Fruit fly (Drosophila melanogaster): ENCODE results near the gene Sgf11.
A peak's percentile ranks its signal among the peaks of the same experiment; 100 is the strongest.

Sgf11 gene

DNA sequence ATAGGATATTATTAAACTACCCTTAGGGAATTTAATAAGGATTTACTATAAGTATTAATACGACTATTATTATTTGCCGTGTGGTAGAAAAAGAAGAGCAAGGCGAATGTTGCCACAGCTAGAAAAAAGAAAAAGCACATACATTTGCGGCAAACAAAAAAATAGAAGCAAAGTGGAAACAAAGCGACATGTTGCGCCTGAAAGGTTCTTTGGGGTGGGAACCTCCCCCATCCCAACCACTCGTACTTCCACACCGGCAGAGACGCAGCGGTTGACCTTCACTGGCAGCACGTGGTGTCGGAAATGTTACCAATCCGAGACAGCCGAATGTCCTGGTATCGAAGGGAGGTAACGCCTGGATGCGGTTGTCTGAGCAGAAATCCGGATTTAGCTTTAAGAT lies 44.3 kb downstream of the Sgf11 start:
- TF ChIP-seq CG14711 (tag; optimal IDR thresholded peaks at IDR 0.05) (no peak), Mnt (GFP tag; optimal IDR thresholded peaks at IDR 0.05) (no peak), Clk (GFP tag; optimal IDR thresholded peaks at IDR 0.05) (no peak), CG1620 (GFP tag; optimal IDR thresholded peaks at IDR 0.05) (no peak), toe (GFP tag; optimal IDR thresholded peaks at IDR 0.05) (no peak), CG12768 (GFP tag; optimal IDR thresholded peaks at IDR 0.05) (no peak), tj (GFP tag; optimal IDR thresholded peaks at IDR 0.05) (no peak), bab1 (GFP tag; optimal IDR thresholded peaks at IDR 0.05) (no peak), cnc (optimal IDR thresholded peaks at IDR 0.05) (no peak)

DNA sequence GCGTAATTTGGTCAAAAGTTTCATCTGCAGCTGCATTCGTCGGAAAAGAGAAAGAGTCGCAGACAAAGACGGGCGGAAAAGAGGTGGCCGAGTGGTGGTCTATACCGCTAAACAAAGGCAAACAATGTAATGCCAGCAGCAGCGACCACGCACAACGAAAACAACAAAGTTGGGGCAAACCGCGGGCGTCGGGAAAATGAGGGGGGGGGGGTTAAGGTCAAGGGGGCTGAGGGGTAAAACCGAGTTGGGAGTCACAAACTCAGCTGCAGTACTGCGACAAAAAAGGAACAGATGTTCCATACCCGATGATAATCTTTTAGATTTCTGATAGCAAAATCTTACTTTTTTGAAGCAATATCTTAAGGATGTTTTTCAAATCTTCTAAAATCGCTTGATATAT lies 44.9 kb downstream of the Sgf11 start:
- no peak for TF ChIP-seq toe (GFP tag; optimal IDR thresholded peaks at IDR 0.05)
- no peak for TF ChIP-seq CG7101 (tag; optimal IDR thresholded peaks at IDR 0.05)
- TF ChIP-seq Clk (GFP tag; optimal IDR thresholded peaks at IDR 0.05): no peak
- no peak for TF ChIP-seq CG7045 (GFP tag; optimal IDR thresholded peaks at IDR 0.05)
- TF ChIP-seq Hr96 (GFP tag; optimal IDR thresholded peaks at IDR 0.05): no peak

DNA sequence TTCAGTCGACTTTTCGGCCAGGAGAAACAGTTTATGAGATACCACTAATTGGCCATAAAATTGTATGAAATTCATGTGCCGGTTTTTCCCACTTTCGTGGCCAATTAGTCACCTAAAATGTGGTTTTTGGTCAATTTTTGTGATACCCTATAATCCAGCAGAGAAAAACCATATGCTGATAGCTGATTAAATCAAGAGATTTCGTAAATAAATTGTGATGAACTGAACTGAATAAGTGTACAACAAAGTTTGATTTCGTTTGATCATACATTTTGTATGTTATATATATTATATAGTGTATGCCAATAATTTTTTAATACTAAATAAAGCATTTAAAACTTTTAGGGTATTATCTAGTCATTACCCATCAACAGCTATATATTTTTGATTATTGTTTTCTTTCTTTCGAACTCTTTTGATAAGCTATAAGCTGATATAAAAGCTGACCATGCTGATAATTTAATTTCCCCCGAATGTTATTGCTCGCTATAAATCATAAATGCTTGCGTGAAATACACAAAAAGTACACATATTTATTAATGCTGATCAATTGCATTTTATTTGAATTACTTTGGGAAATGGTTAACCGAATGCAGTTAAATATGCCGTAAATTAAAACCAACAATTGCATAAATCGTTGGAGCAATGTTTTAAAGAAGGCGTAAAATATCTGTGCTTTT lies 46.7 kb downstream of the Sgf11 start:
- TF ChIP-seq Crg-1 (GFP tag; optimal IDR thresholded peaks at IDR 0.05) (no peak), CG7101 (tag; optimal IDR thresholded peaks at IDR 0.05) (peak; percentile 6), bab1 (GFP tag; optimal IDR thresholded peaks at IDR 0.05) (peak; percentile 26), kay (GFP tag; ENCODE audit: borderline replicate concordance) (peak; percentile 16), tj (GFP tag; optimal IDR thresholded peaks at IDR 0.05) (peak; percentile 87)

DNA sequence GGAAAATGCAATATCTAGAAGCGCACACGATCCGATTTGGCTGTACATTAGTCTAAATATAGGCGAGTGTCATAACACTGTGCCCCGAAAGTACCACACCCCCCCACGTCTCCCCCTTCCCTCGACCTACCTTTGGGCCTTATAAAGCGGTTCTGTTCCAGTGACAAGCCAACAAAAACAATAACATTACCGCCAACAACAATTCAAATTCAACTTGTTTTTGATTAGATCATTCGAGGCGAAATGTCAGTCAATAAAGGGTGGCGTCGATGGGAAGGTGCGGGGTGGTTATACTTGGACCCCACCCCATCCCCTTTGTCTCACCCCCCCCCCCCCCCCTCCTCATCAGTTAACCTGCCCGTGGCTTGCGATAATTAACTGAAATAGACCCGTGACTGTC lies 48.6 kb downstream of the Sgf11 start:
- TF ChIP-seq cic (GFP tag; optimal IDR thresholded peaks at IDR 0.05) (no peak), Crg-1 (GFP tag; optimal IDR thresholded peaks at IDR 0.05) (no peak), tj (GFP tag; optimal IDR thresholded peaks at IDR 0.05) (no peak), CG33017 (tag; optimal IDR thresholded peaks at IDR 0.05) (no peak), CG5204 (GFP tag; optimal IDR thresholded peaks at IDR 0.05) (no peak), ovo (GFP tag; optimal IDR thresholded peaks at IDR 0.05) (peak; percentile 13)

DNA sequence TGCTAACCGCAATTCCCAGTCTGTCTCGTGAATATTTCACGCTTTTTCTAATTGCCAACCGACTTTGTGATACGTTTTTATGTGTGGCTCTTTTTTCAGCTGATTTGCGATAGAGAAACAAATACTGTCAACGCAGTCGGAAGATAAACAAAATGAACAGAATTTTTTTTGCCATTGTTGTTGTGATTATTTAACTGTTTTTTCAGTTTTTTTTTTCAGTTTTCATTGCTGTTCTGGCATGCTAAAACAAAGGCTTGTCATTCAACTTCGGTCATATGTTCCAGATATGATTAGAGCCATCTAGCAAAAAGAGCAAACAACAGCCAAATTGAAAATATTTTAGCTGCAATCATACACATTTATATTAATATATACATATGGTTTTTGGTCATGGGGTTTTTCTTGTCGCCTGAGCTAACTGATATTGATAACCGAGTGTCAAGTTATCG lies 49.4 kb downstream of the Sgf11 start:
- TF ChIP-seq Clk (GFP tag; optimal IDR thresholded peaks at IDR 0.05) (no peak), CG5204 (GFP tag; optimal IDR thresholded peaks at IDR 0.05) (no peak), CG1620 (GFP tag; optimal IDR thresholded peaks at IDR 0.05) (no peak), CG7045 (GFP tag; optimal IDR thresholded peaks at IDR 0.05) (no peak), cnc (optimal IDR thresholded peaks at IDR 0.05) (no peak), pad (GFP tag; optimal IDR thresholded peaks at IDR 0.05) (no peak), Mnt (GFP tag; optimal IDR thresholded peaks at IDR 0.05) (no peak), toe (GFP tag; optimal IDR thresholded peaks at IDR 0.05) (no peak), CG14711 (tag; optimal IDR thresholded peaks at IDR 0.05) (no peak), cic (GFP tag; optimal IDR thresholded peaks at IDR 0.05) (no peak), bab1 (GFP tag; optimal IDR thresholded peaks at IDR 0.05) (no peak), kay (GFP tag; ENCODE audit: borderline replicate concordance) (no peak), CG12768 (GFP tag; optimal IDR thresholded peaks at IDR 0.05) (no peak), Hr96 (GFP tag; optimal IDR thresholded peaks at IDR 0.05) (no peak)
